Worm (Caenorhabditis elegans) whole organism, L3 larva: ENCODE measurements around the gene clec-82.
"Not testable (repeated sequence)": the region's sequence is repeated elsewhere in the genome, so short reads cannot be mapped to it uniquely, and the experiment has no call there.

Source experiments
- R02D3.7 ChIP-seq: fragments of 150-350 bp; optimal IDR thresholded peaks from 2 replicates; lab custom pipeline; 2014; ENCODE audit warnings: missing biosample characterization, missing genetic modification characterization
- ama-1 ChIP-seq: fragments of 150-350 bp; optimal IDR thresholded peaks from 2 replicates; lab custom pipeline; 2018
- ceh-9 ChIP-seq: sonication (generic microtip); optimal IDR thresholded peaks from 2 replicates; lab custom pipeline; 2018; ENCODE audit warnings: missing biosample characterization, missing genetic modification characterization
- egl-27 ChIP-seq: sonication (generic microtip); optimal IDR thresholded peaks from 4 replicates; lab custom pipeline; 2017; ENCODE audit warnings: missing biosample characterization, missing genetic modification reagents, missing genetic modification characterization
- egl-5 ChIP-seq: fragments of 150-350 bp; optimal IDR thresholded peaks from 2 replicates; lab custom pipeline; 2017; ENCODE audit warnings: missing biosample characterization, missing genetic modification reagents, missing genetic modification characterization, inconsistent platforms
- elt-2 ChIP-seq: sonication (generic microtip); optimal IDR thresholded peaks from 2 replicates; lab custom pipeline; 2016; ENCODE audit warnings: missing genetic modification reagents, mild to moderate bottlenecking, missing genetic modification characterization, missing compliant biosample characterization
- fos-1 ChIP-seq: fragments of 150-350 bp; optimal IDR thresholded peaks from 2 replicates; lab custom pipeline; 2014; ENCODE audit warnings: missing biosample characterization, missing genetic modification characterization
- hmg-11 ChIP-seq: sonication (generic microtip); optimal IDR thresholded peaks from 2 replicates; lab custom pipeline; 2016; ENCODE audit warnings: missing genetic modification characterization, missing compliant biosample characterization
- lin-15B ChIP-seq: fragments of 150-350 bp; optimal IDR thresholded peaks from 2 replicates; lab custom pipeline; 2014; ENCODE audit warnings: missing biosample characterization, missing genetic modification characterization
- lsy-12 ChIP-seq: sonication (generic microtip); optimal IDR thresholded peaks from 2 replicates; lab custom pipeline; 2016; ENCODE audit warnings: mild to moderate bottlenecking, missing genetic modification characterization, missing compliant biosample characterization
- mml-1 ChIP-seq: fragments of 150-350 bp; sonication (generic microtip); optimal IDR thresholded peaks from 3 replicates; lab custom pipeline; 2014; ENCODE audit warnings: missing biosample characterization, missing genetic modification characterization
- nfya-1 ChIP-seq: sonication (generic microtip); optimal IDR thresholded peaks from 2 replicates; lab custom pipeline; 2017; ENCODE audit warnings: missing genetic modification characterization, mild to moderate bottlenecking, missing compliant biosample characterization, antibody characterized with exemption, moderate library complexity; ENCODE audit not compliant: insufficient read depth
- nhr-237 ChIP-seq: fragments of 150-350 bp; optimal IDR thresholded peaks from 2 replicates; lab custom pipeline; 2014; ENCODE audit warnings: missing biosample characterization, missing genetic modification characterization
- nhr-25 ChIP-seq: sonication (generic microtip); optimal IDR thresholded peaks from 2 replicates; lab custom pipeline; 2017; ENCODE audit warnings: missing biosample characterization, missing genetic modification characterization
- nhr-43 ChIP-seq: sonication (generic microtip); optimal IDR thresholded peaks from 2 replicates; lab custom pipeline; 2016; ENCODE audit warnings: mild to moderate bottlenecking, missing genetic modification characterization, missing compliant biosample characterization; ENCODE audit not compliant: poor library complexity, severe bottlenecking
- nhr-67 ChIP-seq: fragments of 150-350 bp; optimal IDR thresholded peaks from 2 replicates; lab custom pipeline; 2014; ENCODE audit warnings: missing biosample characterization, missing genetic modification characterization
- nhr-77 ChIP-seq: fragments of 150-350 bp; optimal IDR thresholded peaks from 2 replicates; lab custom pipeline; 2014; ENCODE audit warnings: missing biosample characterization, missing genetic modification characterization
- pha-4 ChIP-seq: fragments of 150-350 bp; optimal IDR thresholded peaks from 2 replicates; lab custom pipeline; 2014; ENCODE audit warnings: missing biosample characterization, missing genetic modification reagents, missing genetic modification characterization
- pqm-1 ChIP-seq: fragments of 150-350 bp; optimal IDR thresholded peaks from 2 replicates; lab custom pipeline; 2017; ENCODE audit warnings: missing biosample characterization, missing genetic modification characterization, inconsistent platforms
- sea-2 ChIP-seq: fragments of 150-350 bp; sonication (generic microtip); optimal IDR thresholded peaks from 4 replicates; lab custom pipeline; 2014; ENCODE audit warnings: missing biosample characterization, missing genetic modification reagents, missing genetic modification characterization
- skn-1 ChIP-seq: fragments of 150-350 bp; optimal IDR thresholded peaks from 2 replicates; lab custom pipeline; 2014; ENCODE audit warnings: missing biosample characterization, missing genetic modification characterization
- snpc-4 ChIP-seq: fragments of 150-350 bp; optimal IDR thresholded peaks from 2 replicates; lab custom pipeline; 2014; ENCODE audit warnings: missing biosample characterization, missing genetic modification characterization
- unc-39 ChIP-seq: sonication (generic microtip); optimal IDR thresholded peaks from 4 replicates; lab custom pipeline; 2017; ENCODE audit warnings: missing biosample characterization, missing genetic modification characterization
- unc-62 ChIP-seq: fragments of 150-350 bp; sonication (generic microtip); optimal IDR thresholded peaks from 4 replicates; lab custom pipeline; 2014; ENCODE audit warnings: missing biosample characterization, missing genetic modification reagents, missing genetic modification characterization
- zag-1 ChIP-seq: fragments of 150-350 bp; optimal IDR thresholded peaks from 2 replicates; lab custom pipeline; 2014; ENCODE audit warnings: missing biosample characterization, missing genetic modification characterization
- ztf-11 ChIP-seq: fragments of 150-350 bp; optimal IDR thresholded peaks from 2 replicates; lab custom pipeline; 2014; ENCODE audit warnings: missing biosample characterization, missing genetic modification characterization

Gene clec-82

DNA sequence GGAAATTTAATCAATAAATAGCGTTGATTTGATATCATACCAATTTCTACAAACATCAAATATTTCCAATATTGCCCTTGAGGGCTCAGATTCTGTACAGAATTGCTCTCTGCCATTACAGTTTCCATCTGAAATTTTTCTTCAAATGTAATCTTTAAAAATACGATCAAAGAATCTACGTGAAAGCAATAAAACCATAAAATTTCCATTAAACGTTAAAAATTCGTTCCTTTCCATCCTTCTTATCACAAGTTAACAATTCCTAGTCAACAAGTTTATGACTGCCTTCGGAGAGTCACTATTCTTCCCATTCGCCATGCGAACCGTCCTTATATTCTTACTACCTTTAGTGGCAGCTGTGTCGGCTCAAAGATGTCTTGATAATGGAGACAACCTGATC, at the start of gene clec-82:
clec-82 (plus strand) TSS at position 301 of the 400 bp plus-strand sequence.
- TF ChIP-seq fos-1 (tag; lab: Kevin White, UChicago): no peak
- no peak for TF ChIP-seq nhr-43
- no peak for TF ChIP-seq nhr-237 (tag; lab: Kevin White, UChicago)
- no peak for TF ChIP-seq ztf-11 (tag; lab: Kevin White, UChicago)
- TF ChIP-seq, all 47 proteins: peak for 0

DNA sequence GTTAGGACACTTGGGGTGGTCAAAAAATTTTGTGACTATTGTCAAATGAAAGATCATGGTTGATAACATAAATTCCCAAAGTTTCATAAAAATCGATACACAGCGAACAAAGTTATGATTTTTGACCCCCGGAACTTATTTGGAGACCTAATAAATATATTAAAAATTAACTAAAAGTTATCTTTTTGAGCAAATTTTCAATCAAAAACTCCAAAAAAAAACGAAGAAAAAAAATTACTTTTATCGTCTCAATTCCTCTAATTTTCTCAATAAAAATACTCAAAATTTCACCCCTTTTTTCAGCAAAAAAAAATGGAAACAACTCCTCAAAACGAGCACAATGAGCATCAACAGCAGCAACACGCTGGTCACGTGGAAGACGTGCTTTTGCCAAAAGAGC, 47.1 kb upstream of the clec-82 start, which contains the start of gene atln-1:
atln-1 (plus strand) TSS at position 301 of the 400 bp plus-strand sequence.
- TF ChIP-seq hmg-11, R02D3.7, egl-5 (tag; lab: Kevin White, UChicago): not testable (repeated sequence)

ce11 chrIV:2793956-2794355, 41.5 kb upstream of the clec-82 start:
- TF ChIP-seq egl-27 (tag; lab: Kevin White, UChicago): no peak
- TF ChIP-seq nfya-1 (tag; lab: Kevin White, UChicago): peak; percentile 88

ce11 chrIV:2798339-2798738, 37.1 kb upstream of the clec-82 start, which contains the start of gene Y54G2A.52:
Gene Y54G2A.52, minus strand, starts transcription at chrIV:2798686.
- no peak for TF ChIP-seq egl-27 (tag; lab: Kevin White, UChicago)
- no peak for TF ChIP-seq unc-62 (GFP tag; lab: Kevin White, UChicago)
- no peak for TF ChIP-seq egl-5 (tag; lab: Kevin White, UChicago)
- no peak for TF ChIP-seq nhr-25 (tag; lab: Kevin White, UChicago)
- no peak for TF ChIP-seq lin-15B
- peak; percentile 74 for TF ChIP-seq pqm-1 (tag; lab: Kevin White, UChicago)
- TF ChIP-seq elt-2 (tag; lab: Kevin White, UChicago): peak; percentile 82
- no peak for TF ChIP-seq mml-1 (tag; lab: Kevin White, UChicago)
- TF ChIP-seq snpc-4 (tag; lab: Kevin White, UChicago): no peak
- peak; percentile 84 for TF ChIP-seq pha-4 (tag; lab: Kevin White, UChicago)
- peak; percentile 35 for TF ChIP-seq skn-1
- no peak for TF ChIP-seq nhr-77 (tag; lab: Kevin White, UChicago)

DNA sequence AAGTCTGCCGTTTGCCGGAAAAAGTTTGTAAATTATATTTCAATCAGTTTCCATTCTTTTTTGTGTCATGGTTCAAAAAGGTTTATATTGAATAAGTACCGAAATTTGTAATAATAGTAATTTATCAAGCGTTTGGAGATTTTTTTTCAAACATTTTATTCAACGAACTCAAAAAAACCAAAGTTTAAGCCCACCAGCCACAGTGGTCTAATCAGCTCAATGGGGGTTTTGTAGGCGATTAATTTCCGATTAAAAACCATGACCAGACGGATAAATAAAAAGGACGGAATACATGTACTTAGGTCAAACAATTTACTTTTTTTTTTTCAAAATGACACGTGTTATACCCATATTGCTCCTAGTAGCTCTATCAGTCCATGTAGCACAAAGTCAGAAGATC, 36.1 kb upstream of the clec-82 start, which contains the start of gene Y54G2A.10:
Y54G2A.10 (plus strand) TSS at position 301 of the 400 bp plus-strand sequence.
- TF ChIP-seq skn-1 (no peak), pqm-1 (tag; lab: Kevin White, UChicago) (no peak)

- TF ChIP-seq zag-1 (tag; lab: Kevin White, UChicago) (no peak), ztf-11 (tag; lab: Kevin White, UChicago) (no peak), lin-15B (no peak), nfya-1 (tag; lab: Kevin White, UChicago) (no peak), nhr-237 (tag; lab: Kevin White, UChicago) (no peak), nhr-67 (tag; lab: Kevin White, UChicago) (no peak), pha-4 (tag; lab: Kevin White, UChicago) (no peak), nhr-77 (tag; lab: Kevin White, UChicago) (no peak), ceh-9 (tag; lab: Kevin White, UChicago) (no peak)
- TF ChIP-seq, all 47 proteins: peak for 0
Observed at ce11 chrIV:2799890-2800289, 35.6 kb upstream of the clec-82 start.

ce11 chrIV:2801004-2801403, 34.5 kb upstream of the clec-82 start:
- TF ChIP-seq nfya-1 (tag; lab: Kevin White, UChicago) (peak; percentile 16), unc-39 (tag; lab: Kevin White, UChicago) (no peak), hmg-11 (tag; lab: Kevin White, UChicago) (peak; percentile 16), lin-15B (peak; percentile 14), ztf-11 (tag; lab: Kevin White, UChicago) (no peak), lsy-12 (tag; lab: Kevin White, UChicago) (no peak), elt-2 (tag; lab: Kevin White, UChicago) (peak; percentile 19)

- TF ChIP-seq pha-4 (tag; lab: Kevin White, UChicago); ama-1 (lab: Kevin White, UChicago); sea-2: not testable (repeated sequence)
Observed at ce11 chrIV:2801558-2801957, 33.9 kb upstream of the clec-82 start, which contains the start of gene Y54G2A.44. Gene Y54G2A.44, plus strand, starts transcription at chrIV:2801858.
